Worm (Caenorhabditis elegans): ENCODE data around the gene fipr-29.

Gene fipr-29

DNA sequence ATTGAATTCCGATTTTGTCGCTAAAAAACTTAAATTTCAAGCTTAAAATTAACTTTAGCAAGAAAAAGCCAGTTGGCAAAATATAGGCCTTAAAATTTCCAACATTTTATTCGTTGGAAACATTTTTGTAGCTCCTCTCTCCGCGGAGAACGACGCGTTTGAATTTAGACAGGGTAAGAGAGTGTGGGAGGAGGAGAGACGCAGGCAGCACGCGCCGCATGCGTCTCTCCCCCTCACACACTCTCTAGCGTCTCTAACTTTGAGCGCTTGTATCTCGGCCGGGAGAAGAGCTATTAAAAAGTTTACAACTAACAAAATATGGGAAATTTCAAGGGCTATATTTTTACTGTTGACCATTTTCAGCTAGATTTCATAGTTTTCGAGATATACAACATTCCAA is 1.1 kb upstream of the fipr-29 start:
- no peak for TF ChIP-seq hmbx-1 (tag; optimal IDR thresholded peaks at IDR 0.05)
- no peak for TF ChIP-seq aly-1 (tag; optimal IDR thresholded peaks at IDR 0.05)
- TF ChIP-seq tra-4 (tag; optimal IDR thresholded peaks at IDR 0.05) = no peak
- TF ChIP-seq pes-1 (GFP tag; IDR thresholded peaks at IDR 0.05) = 0 out of 2 replicates have a peak, but pooled peaks have one; percentile 14
- no peak for TF ChIP-seq hnd-1 (tag; optimal IDR thresholded peaks at IDR 0.05)
- no peak for TF ChIP-seq ets-7 (tag; optimal IDR thresholded peaks at IDR 0.05)
- TF ChIP-seq ceh-13 (GFP tag; optimal IDR thresholded peaks at IDR 0.05) = no peak
- TF ChIP-seq ama-1 (optimal IDR thresholded peaks at IDR 0.05) = no peak
- no peak for TF ChIP-seq tbx-37 (GFP tag; conservative IDR thresholded peaks at IDR 0.05)

DNA sequence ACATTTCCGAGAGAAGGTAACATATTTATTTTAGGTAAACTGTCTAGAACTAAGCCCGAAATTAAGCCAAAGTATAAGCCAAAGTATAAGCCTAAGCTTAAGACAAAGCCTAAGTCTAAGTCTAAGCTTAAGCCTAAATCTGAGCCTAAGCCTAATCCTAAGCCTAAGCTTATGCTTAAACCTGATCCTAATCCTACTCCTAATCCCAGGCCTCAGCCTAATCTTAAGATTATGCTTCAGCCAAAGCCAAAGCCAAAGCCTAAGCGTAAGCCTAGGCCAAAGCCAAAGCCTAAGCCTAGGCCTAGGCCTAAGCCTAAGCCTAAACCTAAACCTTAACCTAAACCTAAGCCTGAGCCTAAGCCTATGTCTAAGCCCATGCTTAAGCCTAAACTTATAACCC is 4.3 kb downstream of the fipr-29 start:
- no peak for TF ChIP-seq pes-1 (GFP tag; IDR thresholded peaks at IDR 0.05)
- TF ChIP-seq ceh-36 (tag; optimal IDR thresholded peaks at IDR 0.05) = peak; percentile 91

DNA sequence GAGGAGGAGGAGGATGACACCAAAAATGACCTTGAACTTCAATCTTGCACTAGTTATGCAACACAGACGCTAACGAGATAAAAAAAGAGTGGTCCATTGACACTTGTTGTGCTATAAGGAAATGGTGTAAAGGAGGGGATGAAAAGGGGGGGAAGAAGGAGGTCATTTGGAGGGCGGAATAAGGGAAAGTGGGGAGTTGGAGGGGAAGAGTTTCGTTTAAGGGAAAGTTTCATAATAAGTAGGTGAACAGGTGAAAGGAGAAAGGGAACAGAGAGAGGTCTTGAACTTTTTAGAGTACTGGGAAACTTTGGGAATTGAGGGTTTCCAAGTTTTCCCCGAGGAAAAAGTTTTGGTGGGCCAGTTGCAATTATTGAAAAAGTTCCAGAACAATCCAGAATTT is 12.3 kb downstream of the fipr-29 start:
- TF ChIP-seq hmbx-1 (tag; optimal IDR thresholded peaks at IDR 0.05) (no peak), B0310.2 (tag; optimal IDR thresholded peaks at IDR 0.05) (no peak), ceh-13 (GFP tag; optimal IDR thresholded peaks at IDR 0.05) (no peak), scrt-1 (GFP tag; IDR thresholded peaks at IDR 0.05) (no peak), ceh-36 (tag; optimal IDR thresholded peaks at IDR 0.05) (no peak), tbx-37 (GFP tag; conservative IDR thresholded peaks at IDR 0.05) (no peak), flt-1 (GFP tag; IDR thresholded peaks at IDR 0.05) (no peak), F13C5.2 (tag; optimal IDR thresholded peaks at IDR 0.05) (no peak), hmg-4 (GFP tag; optimal IDR thresholded peaks at IDR 0.05) (no peak), aly-1 (tag; optimal IDR thresholded peaks at IDR 0.05) (no peak), tra-4 (tag; optimal IDR thresholded peaks at IDR 0.05) (no peak), sea-1 (GFP tag; conservative IDR thresholded peaks at IDR 0.05) (no peak), pes-1 (GFP tag; IDR thresholded peaks at IDR 0.05) (no peak), ama-1 (optimal IDR thresholded peaks at IDR 0.05) (no peak)

DNA sequence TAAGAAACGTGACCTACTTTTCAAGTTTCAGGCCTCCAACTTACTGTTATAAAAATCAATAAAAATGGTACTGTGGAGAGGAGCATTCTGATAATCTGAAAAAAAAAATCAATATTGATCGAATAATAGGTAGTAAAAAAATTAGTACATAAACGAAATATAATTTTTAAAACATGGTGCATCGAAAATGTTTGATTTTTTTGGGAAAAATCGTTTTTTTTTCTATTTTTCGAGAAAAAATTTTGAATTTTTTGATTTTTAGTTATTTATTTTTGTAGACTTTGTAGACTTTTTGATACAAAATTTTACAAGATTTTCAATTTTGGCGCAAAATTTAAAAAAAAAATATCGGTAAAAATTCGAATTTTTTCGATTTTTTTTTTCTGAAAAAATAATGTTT is 13.1 kb downstream of the fipr-29 start, which contains the start of gene cutl-25:
Gene cutl-25, minus strand, starts transcription at position 101 of the 400 bp plus-strand sequence.
- no peak for TF ChIP-seq B0310.2 (tag; optimal IDR thresholded peaks at IDR 0.05)
- TF ChIP-seq tbx-37 (GFP tag; conservative IDR thresholded peaks at IDR 0.05) = no peak
- no peak for TF ChIP-seq tbx-11 (GFP tag; IDR thresholded peaks at IDR 0.05)
- no peak for TF ChIP-seq hmbx-1 (tag; optimal IDR thresholded peaks at IDR 0.05)
- no peak for TF ChIP-seq aly-1 (tag; optimal IDR thresholded peaks at IDR 0.05)
- TF ChIP-seq flt-1 (GFP tag; IDR thresholded peaks at IDR 0.05) = no peak
- no peak for TF ChIP-seq sea-1 (GFP tag; conservative IDR thresholded peaks at IDR 0.05)
- no peak for TF ChIP-seq tra-4 (tag; optimal IDR thresholded peaks at IDR 0.05)
- TF ChIP-seq F13C5.2 (tag; optimal IDR thresholded peaks at IDR 0.05) = no peak
- no peak for TF ChIP-seq ceh-36 (tag; optimal IDR thresholded peaks at IDR 0.05)
- no peak for TF ChIP-seq ceh-13 (GFP tag; optimal IDR thresholded peaks at IDR 0.05)
- TF ChIP-seq ets-7 (tag; optimal IDR thresholded peaks at IDR 0.05) = no peak
- TF ChIP-seq hmg-4 (GFP tag; optimal IDR thresholded peaks at IDR 0.05) = no peak
- TF ChIP-seq scrt-1 (GFP tag; IDR thresholded peaks at IDR 0.05) = no peak

DNA sequence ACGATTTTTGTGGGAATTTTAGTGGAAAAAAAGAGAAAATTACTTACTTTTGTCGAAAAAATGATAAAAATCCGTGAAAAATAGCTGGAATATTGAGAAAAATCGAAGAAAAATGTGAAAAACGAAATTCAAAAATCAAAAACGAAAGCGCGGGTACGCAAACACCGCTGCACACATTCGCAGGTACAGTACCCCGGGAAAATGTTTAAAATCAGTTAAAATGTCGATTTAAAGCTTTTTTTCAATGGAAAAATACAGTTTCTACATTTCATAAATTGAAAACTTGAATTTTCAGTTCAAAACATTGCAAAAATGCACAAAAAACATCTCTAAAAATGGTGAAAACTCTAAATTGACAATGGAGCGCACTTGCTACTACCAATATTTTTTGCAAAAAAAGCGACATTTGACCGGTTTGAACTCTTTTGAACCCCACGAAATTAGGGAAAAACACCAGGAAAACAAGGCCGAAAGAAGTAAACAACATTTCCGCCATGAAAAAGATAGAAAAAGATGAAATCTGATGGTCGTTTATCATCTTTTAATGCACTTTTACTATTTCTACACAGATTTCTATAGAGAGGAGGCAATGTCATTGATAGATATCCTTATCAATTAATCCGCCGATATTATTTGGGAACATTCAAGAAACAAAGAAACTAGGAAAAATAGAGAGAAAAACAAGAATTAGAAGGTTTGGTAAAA is 19.3 kb downstream of the fipr-29 start, which contains the start of gene daf-2:
Gene daf-2, minus strand, starts transcription at position 112 of the 705 bp plus-strand sequence.
- TF ChIP-seq pes-1 (GFP tag; IDR thresholded peaks at IDR 0.05) = no peak
- TF ChIP-seq ceh-36 (tag; optimal IDR thresholded peaks at IDR 0.05) = no peak
- TF ChIP-seq hmbx-1 (tag; optimal IDR thresholded peaks at IDR 0.05) = no peak
- TF ChIP-seq aly-1 (tag; optimal IDR thresholded peaks at IDR 0.05) = no peak
- TF ChIP-seq flt-1 (GFP tag; IDR thresholded peaks at IDR 0.05) = no peak
- no peak for TF ChIP-seq F13C5.2 (tag; optimal IDR thresholded peaks at IDR 0.05)
- TF ChIP-seq hmg-4 (GFP tag; optimal IDR thresholded peaks at IDR 0.05) = no peak
- no peak for TF ChIP-seq ama-1 (optimal IDR thresholded peaks at IDR 0.05)
- TF ChIP-seq tbx-37 (GFP tag; conservative IDR thresholded peaks at IDR 0.05) = no peak
- TF ChIP-seq hnd-1 (tag; optimal IDR thresholded peaks at IDR 0.05) = no peak
- no peak for TF ChIP-seq tbx-11 (GFP tag; IDR thresholded peaks at IDR 0.05)
- no peak for TF ChIP-seq scrt-1 (GFP tag; IDR thresholded peaks at IDR 0.05)
- no peak for TF ChIP-seq B0310.2 (tag; optimal IDR thresholded peaks at IDR 0.05)

DNA sequence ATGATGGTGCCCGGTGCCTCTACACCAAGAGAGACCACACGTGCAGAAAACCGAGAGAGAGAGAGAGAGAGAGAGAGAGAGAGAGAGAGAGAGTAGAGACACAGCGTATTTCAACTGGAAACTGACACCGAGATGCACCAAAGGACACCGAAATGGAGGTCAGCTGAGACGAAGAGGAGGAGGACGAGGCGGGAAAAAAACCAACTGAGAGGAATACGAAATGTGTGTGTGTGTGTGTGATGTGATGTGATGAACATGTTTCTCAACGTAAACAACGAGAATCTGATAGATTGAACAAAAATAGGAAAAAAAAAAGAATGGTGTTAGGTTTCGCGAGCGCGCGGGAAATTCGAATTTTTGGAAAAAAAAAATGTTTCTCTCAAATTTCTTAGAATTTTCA is 22.8 kb downstream of the fipr-29 start:
- TF ChIP-seq ets-7 (tag; optimal IDR thresholded peaks at IDR 0.05) (no peak), scrt-1 (GFP tag; IDR thresholded peaks at IDR 0.05) (no peak), hmg-4 (GFP tag; optimal IDR thresholded peaks at IDR 0.05) (no peak), tbx-37 (GFP tag; conservative IDR thresholded peaks at IDR 0.05) (no peak), F13C5.2 (tag; optimal IDR thresholded peaks at IDR 0.05) (no peak), ceh-13 (GFP tag; optimal IDR thresholded peaks at IDR 0.05) (no peak), sea-1 (GFP tag; conservative IDR thresholded peaks at IDR 0.05) (no peak), ceh-36 (tag; optimal IDR thresholded peaks at IDR 0.05) (no peak), pes-1 (GFP tag; IDR thresholded peaks at IDR 0.05) (no peak), tbx-11 (GFP tag; IDR thresholded peaks at IDR 0.05) (no peak), aly-1 (tag; optimal IDR thresholded peaks at IDR 0.05) (no peak), B0310.2 (tag; optimal IDR thresholded peaks at IDR 0.05) (no peak), hnd-1 (tag; optimal IDR thresholded peaks at IDR 0.05) (no peak), hmbx-1 (tag; optimal IDR thresholded peaks at IDR 0.05) (no peak), flt-1 (GFP tag; IDR thresholded peaks at IDR 0.05) (no peak), tra-4 (tag; optimal IDR thresholded peaks at IDR 0.05) (no peak), ama-1 (optimal IDR thresholded peaks at IDR 0.05) (no peak)

DNA sequence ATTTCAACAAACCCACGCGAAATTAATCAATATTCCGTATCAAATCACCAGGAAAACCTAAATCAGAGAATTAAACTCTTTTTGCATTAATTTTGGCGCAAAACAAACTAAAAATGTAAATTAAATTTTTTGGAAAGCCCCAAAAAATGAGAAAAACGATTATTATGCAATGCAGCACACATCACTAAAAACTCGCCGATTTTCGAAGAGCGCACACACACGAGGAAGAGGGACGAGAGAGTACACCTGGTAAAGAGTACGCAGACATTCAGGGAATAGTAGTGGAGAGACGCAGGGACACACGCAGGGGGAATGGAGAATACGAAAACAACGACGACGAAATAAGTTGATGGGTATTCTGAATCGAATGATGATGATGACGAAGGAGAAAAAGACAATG is 24.2 kb downstream of the fipr-29 start:
- TF ChIP-seq tra-4 (tag; optimal IDR thresholded peaks at IDR 0.05) = no peak
- no peak for TF ChIP-seq ama-1 (optimal IDR thresholded peaks at IDR 0.05)
- TF ChIP-seq aly-1 (tag; optimal IDR thresholded peaks at IDR 0.05) = no peak
- no peak for TF ChIP-seq tbx-11 (GFP tag; IDR thresholded peaks at IDR 0.05)
- no peak for TF ChIP-seq B0310.2 (tag; optimal IDR thresholded peaks at IDR 0.05)
- no peak for TF ChIP-seq hnd-1 (tag; optimal IDR thresholded peaks at IDR 0.05)
- no peak for TF ChIP-seq tbx-37 (GFP tag; conservative IDR thresholded peaks at IDR 0.05)
- no peak for TF ChIP-seq scrt-1 (GFP tag; IDR thresholded peaks at IDR 0.05)
- no peak for TF ChIP-seq flt-1 (GFP tag; IDR thresholded peaks at IDR 0.05)
- no peak for TF ChIP-seq ceh-13 (GFP tag; optimal IDR thresholded peaks at IDR 0.05)
- TF ChIP-seq sea-1 (GFP tag; conservative IDR thresholded peaks at IDR 0.05) = no peak
- no peak for TF ChIP-seq ets-7 (tag; optimal IDR thresholded peaks at IDR 0.05)
- TF ChIP-seq F13C5.2 (tag; optimal IDR thresholded peaks at IDR 0.05) = no peak
- TF ChIP-seq ceh-36 (tag; optimal IDR thresholded peaks at IDR 0.05) = no peak
- TF ChIP-seq pes-1 (GFP tag; IDR thresholded peaks at IDR 0.05) = no peak
- no peak for TF ChIP-seq hmg-4 (GFP tag; optimal IDR thresholded peaks at IDR 0.05)
- TF ChIP-seq hmbx-1 (tag; optimal IDR thresholded peaks at IDR 0.05) = no peak
